Fruit fly (Drosophila melanogaster): Measurements from ENCODE around the gene PpD3.

Gene PpD3

dm6 chr3R:9705008-9705628 is 42.6 kb upstream of the PpD3 start, which contains the start of gene Unc-115a (continued):
- TF ChIP-seq knrl (GFP tag; IDR thresholded peaks at IDR 0.05; ENCODE audit: partially characterized antibody): no peak
- peak; percentile 14 for TF ChIP-seq D19A (tag; optimal IDR thresholded peaks at IDR 0.05)
- no peak for TF ChIP-seq Usf (GFP tag; optimal IDR thresholded peaks at IDR 0.05)
- no peak for TF ChIP-seq CG8478 (optimal IDR thresholded peaks at IDR 0.05)
- peak; percentile 53 for TF ChIP-seq gcm2 (GFP tag; optimal IDR thresholded peaks at IDR 0.05)
- TF ChIP-seq CG4730 (GFP tag; IDR thresholded peaks at IDR 0.05): no peak
- TF ChIP-seq Gsc (GFP tag; IDR thresholded peaks at IDR 0.05): no peak
- TF ChIP-seq Ets97D (GFP tag; optimal IDR thresholded peaks at IDR 0.05): peak; percentile 92
- no peak for TF ChIP-seq CG11456 (GFP tag; IDR thresholded peaks at IDR 0.05)
- peak; percentile 55 for TF ChIP-seq eyg (GFP tag; optimal IDR thresholded peaks at IDR 0.05)
- TF ChIP-seq mirr (GFP tag; optimal IDR thresholded peaks at IDR 0.05): peak; percentile 40
- no peak for TF ChIP-seq fru (optimal IDR thresholded peaks at IDR 0.05)
- TF ChIP-seq tx (GFP tag; optimal IDR thresholded peaks at IDR 0.05): peak; percentile 12
- TF ChIP-seq CG34224 (GFP tag; IDR thresholded peaks at IDR 0.05; ENCODE audit: partially characterized antibody): no peak
- TF ChIP-seq CG13424 (tag; optimal IDR thresholded peaks at IDR 0.05): peak; percentile 35
- no peak for TF ChIP-seq CG18011 (GFP tag; optimal IDR thresholded peaks at IDR 0.05)
- TF ChIP-seq ttk (GFP tag; IDR thresholded peaks at IDR 0.05): no peak
- TF ChIP-seq sd (tag; optimal IDR thresholded peaks at IDR 0.05): peak; percentile 49
- no peak for TF ChIP-seq cas (GFP tag; IDR thresholded peaks at IDR 0.05)
- no peak for TF ChIP-seq aop (GFP tag; IDR thresholded peaks at IDR 0.05)
- no peak for TF ChIP-seq CG5245 (GFP tag; optimal IDR thresholded peaks at IDR 0.05)
- TF ChIP-seq CG7271 (tag; optimal IDR thresholded peaks at IDR 0.05): no peak
- peak; percentile 32 for TF ChIP-seq Nf-YC (tag; optimal IDR thresholded peaks at IDR 0.05)
- TF ChIP-seq Atf6 (GFP tag; IDR thresholded peaks at IDR 0.05): no peak
- TF ChIP-seq sisA (GFP tag; IDR thresholded peaks at IDR 0.05): no peak
- no peak for TF ChIP-seq usp (GFP tag; optimal IDR thresholded peaks at IDR 0.05)
- TF ChIP-seq klu (GFP tag; IDR thresholded peaks at IDR 0.05): no peak
- TF ChIP-seq CG8359 (GFP tag; optimal IDR thresholded peaks at IDR 0.05; ENCODE audit: borderline replicate concordance): no peak
- no peak for TF ChIP-seq CG17361 (GFP tag; IDR thresholded peaks at IDR 0.05)
- TF ChIP-seq Nf-YA (GFP tag; IDR thresholded peaks at IDR 0.05): no peak
- no peak for TF ChIP-seq ase (GFP tag; IDR thresholded peaks at IDR 0.05)
- TF ChIP-seq stwl (tag; optimal IDR thresholded peaks at IDR 0.05): peak; percentile 69
- TF ChIP-seq CG6791 (GFP tag; IDR thresholded peaks at IDR 0.05; ENCODE audit: partially characterized antibody): no peak
- TF ChIP-seq CG2202 (tag; optimal IDR thresholded peaks at IDR 0.05): peak; percentile 3
- TF ChIP-seq CG12219 (GFP tag; optimal IDR thresholded peaks at IDR 0.05): no peak
- TF ChIP-seq CG17186 (GFP tag; optimal IDR thresholded peaks at IDR 0.05): peak; percentile 2
- TF ChIP-seq CG10959 (GFP tag; IDR thresholded peaks at IDR 0.05): no peak
- peak; percentile 10 for TF ChIP-seq NK7.1 (GFP tag; optimal IDR thresholded peaks at IDR 0.05)
- TF ChIP-seq CG7556 (GFP tag; optimal IDR thresholded peaks at IDR 0.05): peak; percentile 33
- TF ChIP-seq disco-r (GFP tag; optimal IDR thresholded peaks at IDR 0.05): no peak
- TF ChIP-seq gsb (GFP tag; IDR thresholded peaks at IDR 0.05): no peak
- TF ChIP-seq CG6175 (GFP tag; IDR thresholded peaks at IDR 0.05): no peak
- no peak for TF ChIP-seq D19B (GFP tag; optimal IDR thresholded peaks at IDR 0.05)
- TF ChIP-seq Bgb (GFP tag; IDR thresholded peaks at IDR 0.05; ENCODE audit: partially characterized antibody): no peak
- peak; percentile 6 for TF ChIP-seq pum (GFP tag; optimal IDR thresholded peaks at IDR 0.05)
- no peak for TF ChIP-seq Lpt (GFP tag; optimal IDR thresholded peaks at IDR 0.05)
- no peak for TF ChIP-seq Opbp (GFP tag; IDR thresholded peaks at IDR 0.05; ENCODE audit: partially characterized antibody)
- no peak for TF ChIP-seq CG12071 (GFP tag; optimal IDR thresholded peaks at IDR 0.05)
- TF ChIP-seq gt (GFP tag; IDR thresholded peaks at IDR 0.05): no peak
- TF ChIP-seq z (GFP tag; IDR thresholded peaks at IDR 0.05): no peak
- no peak for TF ChIP-seq CG16815 (GFP tag; optimal IDR thresholded peaks at IDR 0.05)
- no peak for TF ChIP-seq CG31388 (GFP tag; optimal IDR thresholded peaks at IDR 0.05)

All from whole organism, embryonic.